5 worm cellular contexts compared by ENCODE assay signal in genomic region chrV:8043664-8044063, ce11.
TF ChIP-seq lines count a peak whose summit lies in the region.

No protein-coding gene starts in this region.

TF ChIP-seq in whole organism, L1 larva, 84 proteins besides CTCF, POLR2A, EP300 and RAD21:
- no peak for TF ChIP-seq efl-1 (optimal IDR thresholded peaks at IDR 0.05; lab: Kevin White, UChicago)
- peak in 1 of 2 experiments; percentile 41 for TF ChIP-seq efl-1 (GFP tag; optimal IDR thresholded peaks at IDR 0.05 in 1 of 2; lab: Kevin White, UChicago)
- TF ChIP-seq snu-23 (GFP tag; optimal IDR thresholded peaks at IDR 0.05; lab: Kevin White, UChicago), result peak; percentile 28
- peak in 2 of 6 experiments; percentile 33 to 36 for TF ChIP-seq elt-3 (tag; optimal IDR thresholded peaks at IDR 0.05; lab: Kevin White, UChicago)
- TF ChIP-seq efl-3 (GFP tag; optimal IDR thresholded peaks at IDR 0.05; lab: Kevin White, UChicago), result no peak
- TF ChIP-seq nhr-71 (tag; optimal IDR thresholded peaks at IDR 0.05; lab: Kevin White, UChicago), result peak; percentile 15
- TF ChIP-seq nhr-20 (tag; optimal IDR thresholded peaks at IDR 0.05; lab: Kevin White, UChicago), result peak; percentile 35
- TF ChIP-seq hlh-17 (GFP tag; optimal IDR thresholded peaks at IDR 0.05; lab: Kevin White, UChicago; ENCODE audit: borderline replicate concordance), result no peak
- peak; percentile 92 for TF ChIP-seq blmp-1 (tag; optimal IDR thresholded peaks at IDR 0.05; lab: Kevin White, UChicago)
- TF ChIP-seq lin-14 (GFP tag; optimal IDR thresholded peaks at IDR 0.05; lab: Kevin White, UChicago), result peak; percentile 62
- peak; percentile 38 for TF ChIP-seq mep-1 (tag; optimal IDR thresholded peaks at IDR 0.05; lab: Kevin White, UChicago)

TF ChIP-seq in whole organism, L2 larva, 48 proteins besides CTCF, POLR2A, EP300 and RAD21 (continues in another document):
- no peak for TF ChIP-seq R02D3.7 (tag; optimal IDR thresholded peaks at IDR 0.05; lab: Kevin White, UChicago)
- no peak for TF ChIP-seq lin-11 (tag; optimal IDR thresholded peaks at IDR 0.05; lab: Kevin White, UChicago)
- no peak for TF ChIP-seq nhr-23 (tag; optimal IDR thresholded peaks at IDR 0.05; lab: Kevin White, UChicago)
- TF ChIP-seq nhr-237 (tag; optimal IDR thresholded peaks at IDR 0.05; lab: Kevin White, UChicago), result no peak
- no peak for TF ChIP-seq ztf-4 (tag; optimal IDR thresholded peaks at IDR 0.05; lab: Kevin White, UChicago)
- TF ChIP-seq blmp-1 (tag; optimal IDR thresholded peaks at IDR 0.05; lab: Kevin White, UChicago; ENCODE audit: insufficient read depth), result peak; percentile 56
- TF ChIP-seq dmd-4 (tag; optimal IDR thresholded peaks at IDR 0.05; lab: Kevin White, UChicago), result no peak
- no peak for TF ChIP-seq lsy-2 (tag; optimal IDR thresholded peaks at IDR 0.05; lab: Kevin White, UChicago)
- TF ChIP-seq peb-1 (tag; optimal IDR thresholded peaks at IDR 0.05; lab: Kevin White, UChicago), result no peak
- no peak for TF ChIP-seq ceh-16 (tag; optimal IDR thresholded peaks at IDR 0.05; lab: Kevin White, UChicago)
- TF ChIP-seq mbf-1 (tag; optimal IDR thresholded peaks at IDR 0.05; lab: Kevin White, UChicago), result no peak
- TF ChIP-seq skn-1 (tag; optimal IDR thresholded peaks at IDR 0.05; lab: Kevin White, UChicago), result no peak
- no peak for TF ChIP-seq alr-1 (tag; optimal IDR thresholded peaks at IDR 0.05; lab: Kevin White, UChicago)
- TF ChIP-seq elt-1 (tag; optimal IDR thresholded peaks at IDR 0.05; lab: Kevin White, UChicago), result peak; percentile 9
- TF ChIP-seq egl-27 (tag; optimal IDR thresholded peaks at IDR 0.05; lab: Kevin White, UChicago), result no peak
- no peak for TF ChIP-seq ZK546.5 (tag; optimal IDR thresholded peaks at IDR 0.05; lab: Kevin White, UChicago)
- no peak for TF ChIP-seq unc-55 (GFP tag; optimal IDR thresholded peaks at IDR 0.05; lab: Kevin White, UChicago)
- no peak for TF ChIP-seq aly-2 (tag; optimal IDR thresholded peaks at IDR 0.05; lab: Kevin White, UChicago)
- no peak for TF ChIP-seq nhr-77 (tag; optimal IDR thresholded peaks at IDR 0.05; lab: Kevin White, UChicago)
- TF ChIP-seq ceh-82 (tag; optimal IDR thresholded peaks at IDR 0.05; lab: Kevin White, UChicago), result no peak
- TF ChIP-seq lin-39 (tag; optimal IDR thresholded peaks at IDR 0.05; lab: Kevin White, UChicago), result no peak
- no peak for TF ChIP-seq gmeb-1 (tag; optimal IDR thresholded peaks at IDR 0.05; lab: Kevin White, UChicago)

TF ChIP-seq in whole organism, L3 larva, 47 proteins besides CTCF, POLR2A, EP300 and RAD21:
- no peak for TF ChIP-seq nhr-11 (tag; optimal IDR thresholded peaks at IDR 0.05; lab: Kevin White, UChicago)
- no peak for TF ChIP-seq pqm-1 (tag; optimal IDR thresholded peaks at IDR 0.05; lab: Kevin White, UChicago)
- TF ChIP-seq ZK546.5 (tag; optimal IDR thresholded peaks at IDR 0.05; lab: Kevin White, UChicago), result no peak
- peak; percentile 64 for TF ChIP-seq nhr-25 (tag; optimal IDR thresholded peaks at IDR 0.05; lab: Kevin White, UChicago)
- TF ChIP-seq egl-27 (tag; optimal IDR thresholded peaks at IDR 0.05; lab: Kevin White, UChicago), result no peak
- no peak for TF ChIP-seq eor-1 (tag; optimal IDR thresholded peaks at IDR 0.05; lab: Kevin White, UChicago)
- TF ChIP-seq nhr-23 (tag; optimal IDR thresholded peaks at IDR 0.05; lab: Kevin White, UChicago), result peak; percentile 48
- TF ChIP-seq fkh-10 (GFP tag; optimal IDR thresholded peaks at IDR 0.05; lab: Kevin White, UChicago), result no peak
- TF ChIP-seq nhr-28 (tag; optimal IDR thresholded peaks at IDR 0.05; lab: Kevin White, UChicago), result no peak
TF ChIP-seq in whole organism, L3 larva: peak in this region for 2.

TF ChIP-seq in whole organism, L4 larva, 104 proteins besides CTCF, POLR2A, EP300 and RAD21:
- peak in 1 of 2 experiments; percentile 60 for TF ChIP-seq unc-62 (GFP tag; optimal IDR thresholded peaks at IDR 0.05 in 1 of 2; lab: Kevin White, UChicago)
- TF ChIP-seq unc-62 (tag; optimal IDR thresholded peaks at IDR 0.05; lab: Kevin White, UChicago), result no peak
- TF ChIP-seq hif-1 (tag; optimal IDR thresholded peaks at IDR 0.05; lab: Kevin White, UChicago), result no peak
- no peak for TF ChIP-seq lin-39 (tag; optimal IDR thresholded peaks at IDR 0.05; lab: Kevin White, UChicago)
- TF ChIP-seq aha-1 (tag; lab: Kevin White, UChicago), result peak; percentile 60
- no peak for TF ChIP-seq nhr-25 (tag; optimal IDR thresholded peaks at IDR 0.05; lab: Kevin White, UChicago; ENCODE audit: borderline replicate concordance, insufficient read depth)
- TF ChIP-seq lin-38 (GFP tag; IDR thresholded peaks at IDR 0.05; lab: Robert Waterston, UW), result no peak
- TF ChIP-seq snpc-4 (tag; optimal IDR thresholded peaks at IDR 0.05; lab: Kevin White, UChicago), result no peak

TF ChIP-seq in whole organism, mixed stage, embryonic, 35 proteins besides CTCF, POLR2A, EP300 and RAD21:
- TF ChIP-seq zip-8 (tag; optimal IDR thresholded peaks at IDR 0.05; lab: Kevin White, UChicago), result no peak
- no peak for TF ChIP-seq nhr-237 (tag; optimal IDR thresholded peaks at IDR 0.05; lab: Kevin White, UChicago)
- TF ChIP-seq mep-1 (tag; optimal IDR thresholded peaks at IDR 0.05; lab: Kevin White, UChicago), result no peak
- TF ChIP-seq elt-1 (tag; optimal IDR thresholded peaks at IDR 0.05; lab: Kevin White, UChicago; ENCODE audit: borderline replicate concordance, insufficient read depth), result peak; percentile 38
- no peak for TF ChIP-seq nhr-28 (tag; optimal IDR thresholded peaks at IDR 0.05; lab: Kevin White, UChicago)
- TF ChIP-seq ceh-83 (GFP tag; optimal IDR thresholded peaks at IDR 0.05; lab: Kevin White, UChicago), result no peak
TF ChIP-seq in whole organism, mixed stage, embryonic: peak in this region for 1.

Comparison
In these comparisons a context has a peak if more than half of its experiments do, and no peak if none do; other contexts are left out.
1. Of the 29 proteins assayed by ChIP-seq in both whole organism, L4 larva and whole organism, L1 larva: peak only in whole organism, L4 larva: aha-1; only in whole organism, L1 larva: mep-1; in both: none; in neither: 26; mixed calls (peak in some experiments, not most) for 1.